Worm (Caenorhabditis elegans) whole organism, L4 larva: ENCODE results near the gene F54C8.7.

Experiments used
- daf-12 ChIP-seq: fragments of 150-350 bp; optimal IDR thresholded peaks from 2 replicates; lab custom pipeline; 2014; ENCODE audit warnings: missing biosample characterization, missing genetic modification reagents, missing genetic modification characterization
- hif-1 ChIP-seq, 2 experiments: sonication (generic microtip); optimal IDR thresholded peaks; 2 replicates each; lab custom pipeline; 2016 to 2017; ENCODE audit warnings: missing compliant biosample characterization in 2 of 2, missing genetic modification characterization in 2 of 2, missing genetic modification reagents in 2 of 2, missing genotype in 2 of 2, mild to moderate bottlenecking in 1 of 2
- lin-15B ChIP-seq: fragments of 150-350 bp; sonication (generic microtip); optimal IDR thresholded peaks from 3 replicates; lab custom pipeline; 2014; ENCODE audit warnings: missing biosample characterization, missing genetic modification characterization
- lin-39 ChIP-seq: fragments of 150-350 bp; optimal IDR thresholded peaks from 2 replicates; lab custom pipeline; 2014; ENCODE audit warnings: missing biosample characterization, missing genetic modification reagents, missing genetic modification characterization
- mep-1 ChIP-seq: fragments of 150-350 bp; sonication (generic microtip); optimal IDR thresholded peaks from 3 replicates; lab custom pipeline; 2014; ENCODE audit warnings: missing biosample characterization, missing genetic modification characterization
- tra-1 ChIP-seq: fragments of 200-800 bp; sonication (Bioruptor generic); IDR thresholded peaks from 2 replicates; pipeline ENCODE4 v1.3.6; 2022; ENCODE audit warnings: missing genetic modification reagents, missing genetic modification characterization, missing compliant biosample characterization

DNA sequence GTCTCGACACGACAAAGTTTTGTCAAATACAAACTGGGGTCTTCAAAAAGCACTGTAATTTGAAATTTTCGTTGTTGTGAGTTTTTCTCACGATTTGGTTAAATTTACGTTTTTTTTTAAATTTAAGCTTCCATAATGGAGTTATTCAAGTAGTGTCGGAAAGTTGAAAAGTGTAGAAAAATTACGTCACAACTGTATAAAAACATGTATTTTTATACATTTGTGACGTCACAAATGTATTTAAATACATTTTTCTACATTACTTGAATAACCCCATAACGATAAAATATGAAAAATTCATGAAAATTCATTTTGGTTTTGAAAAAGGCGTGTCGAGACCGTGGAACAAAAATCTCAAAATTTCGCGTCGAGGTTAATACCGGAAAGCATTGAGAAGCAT lies 43.5 kb upstream of the F54C8.7 start:
- no peak for TF ChIP-seq lin-15B (tag; lab: Kevin White, UChicago)
- no peak for TF ChIP-seq hif-1 (tag; optimal IDR thresholded peaks at IDR 0.05; lab: Kevin White, UChicago)
- TF ChIP-seq lin-39 (tag; lab: Kevin White, UChicago): no peak
- TF ChIP-seq daf-12 (tag; lab: Kevin White, UChicago): no peak
- TF ChIP-seq tra-1 (GFP tag; lab: Robert Waterston, UW): no peak
- no peak for TF ChIP-seq mep-1
